Fruit fly (Drosophila melanogaster) whole organism, embryonic: ENCODE data around the gene CG32106.
A peak's percentile ranks its signal among the peaks of the same experiment; 100 is the strongest.

Experiments used
- Aef1 ChIP-seq: fragments of 200-800 bp; sonication (Bioruptor generic); IDR thresholded peaks from 3 replicates; pipeline ENCODE4 v1.3.6; 2022; ENCODE audit warnings: missing biosample characterization, missing genetic modification characterization
- Atf-2 ChIP-seq: fragments of 200-800 bp; sonication (Bioruptor generic); optimal IDR thresholded peaks from 2 replicates; lab custom pipeline; 2016; ENCODE audit warnings: missing biosample characterization, missing genetic modification characterization
- Atf3 ChIP-seq: fragments of 200-800 bp; sonication (Bioruptor generic); optimal IDR thresholded peaks from 3 replicates; lab custom pipeline; 2016; ENCODE audit warnings: missing biosample characterization, missing genetic modification characterization
- Bgb ChIP-seq: fragments of 200-800 bp; sonication (Bioruptor generic); IDR thresholded peaks from 2 replicates; pipeline ENCODE4 v1.3.6; 2022; ENCODE audit warnings: missing biosample characterization, missing genetic modification characterization; ENCODE audit not compliant: partially characterized antibody
- CG16863 ChIP-seq: fragments of 200-800 bp; sonication (Bioruptor generic); optimal IDR thresholded peaks from 3 replicates; lab custom pipeline; 2016; ENCODE audit warnings: missing biosample characterization, missing genetic modification characterization
- CG17568 ChIP-seq: fragments of 200-800 bp; sonication (Bioruptor generic); optimal IDR thresholded peaks from 2 replicates; lab custom pipeline; 2018; ENCODE audit warnings: missing biosample characterization, mild to moderate bottlenecking, missing genetic modification characterization, moderate library complexity
- CG1792 ChIP-seq: fragments of 200-800 bp; sonication (Bioruptor generic); optimal IDR thresholded peaks from 2 replicates; lab custom pipeline; 2016; ENCODE audit warnings: missing biosample characterization, missing genetic modification characterization
- CG18262 ChIP-seq: fragments of 200-800 bp; optimal IDR thresholded peaks from 3 replicates; lab custom pipeline; 2019; ENCODE audit warnings: missing biosample characterization, mild to moderate bottlenecking, missing genetic modification characterization, moderate library complexity
- CG1832 ChIP-seq: fragments of 200-800 bp; sonication (Bioruptor generic); optimal IDR thresholded peaks from 2 replicates; lab custom pipeline; 2017; ENCODE audit warnings: missing biosample characterization, mild to moderate bottlenecking, missing genetic modification characterization, inconsistent platforms
- CG18476 ChIP-seq: fragments of 200-800 bp; sonication (Bioruptor generic); optimal IDR thresholded peaks from 2 replicates; lab custom pipeline; 2016; ENCODE audit warnings: missing biosample characterization, mild to moderate bottlenecking, missing genetic modification characterization
- CG30403 ChIP-seq: fragments of 200-800 bp; sonication (Bioruptor generic); optimal IDR thresholded peaks from 3 replicates; lab custom pipeline; 2016; ENCODE audit warnings: missing biosample characterization, missing genetic modification characterization
- CG31224 ChIP-seq: fragments of 200-800 bp; sonication (Bioruptor generic); IDR thresholded peaks from 2 replicates; pipeline ENCODE4 v1.3.6; 2022; ENCODE audit warnings: missing biosample characterization, missing genetic modification characterization
- CG5953 ChIP-seq: fragments of 200-800 bp; sonication (Bioruptor generic); IDR thresholded peaks from 2 replicates; pipeline ENCODE4 v1.3.6; 2022; ENCODE audit warnings: missing biosample characterization, missing genetic modification characterization
- CG6654 ChIP-seq: fragments of 200-800 bp; sonication (Bioruptor generic); optimal IDR thresholded peaks from 2 replicates; lab custom pipeline; 2017; ENCODE audit warnings: missing biosample characterization, mild to moderate bottlenecking, missing genetic modification characterization
- CG7271 ChIP-seq: fragments of 200-800 bp; sonication (Bioruptor generic); optimal IDR thresholded peaks from 2 replicates; lab custom pipeline; 2018; ENCODE audit warnings: missing biosample characterization, mild to moderate bottlenecking, missing genetic modification characterization, moderate library complexity
- CG7357 ChIP-seq: fragments of 200-800 bp; sonication (Bioruptor generic); IDR thresholded peaks from 3 replicates; pipeline ENCODE4 v1.3.6; 2022; ENCODE audit warnings: missing biosample characterization, missing genetic modification characterization
- CG8478 ChIP-seq: fragments of >200 bp; optimal IDR thresholded peaks from 2 replicates; lab custom pipeline; 2018
- CG8944 ChIP-seq: fragments of 200-800 bp; sonication (Bioruptor generic); optimal IDR thresholded peaks from 3 replicates; lab custom pipeline; 2016; ENCODE audit warnings: missing biosample characterization, missing genetic modification characterization
- CG9215 ChIP-seq: fragments of 200-800 bp; sonication (Bioruptor generic); IDR thresholded peaks from 2 replicates; pipeline ENCODE4 v1.3.6; 2022; ENCODE audit warnings: missing biosample characterization, missing genetic modification characterization
- Camta ChIP-seq: fragments of 200-800 bp; sonication (Bioruptor generic); optimal IDR thresholded peaks from 2 replicates; lab custom pipeline; 2016; ENCODE audit warnings: missing biosample characterization, missing genetic modification characterization
- Dip3 ChIP-seq: fragments of 200-800 bp; sonication (Bioruptor generic); optimal IDR thresholded peaks from 3 replicates; lab custom pipeline; 2016; ENCODE audit warnings: missing biosample characterization, missing genetic modification characterization
- Dll ChIP-seq: fragments of 200-800 bp; sonication (Bioruptor generic); IDR thresholded peaks from 4 replicates; pipeline ENCODE4 v1.3.6; 2022; ENCODE audit warnings: missing biosample characterization, missing genetic modification characterization; ENCODE audit not compliant: partially characterized antibody
- Ets97D ChIP-seq: fragments of 200-800 bp; sonication (Bioruptor generic); optimal IDR thresholded peaks from 3 replicates; lab custom pipeline; 2016; ENCODE audit warnings: missing biosample characterization, missing genetic modification characterization
- H15 ChIP-seq: fragments of 200-800 bp; sonication (Bioruptor generic); IDR thresholded peaks from 3 replicates; pipeline ENCODE4 v1.3.6; 2022; ENCODE audit warnings: missing biosample characterization, missing genetic modification characterization
- Med ChIP-seq: fragments of 200-800 bp; sonication (Bioruptor generic); peaks from one replicate; lab custom pipeline; 2016; ENCODE audit warnings: missing biosample characterization, missing genetic modification characterization, mild to moderate bottlenecking, inconsistent platforms, moderate library complexity
- Side ChIP-seq: fragments of 200-800 bp; sonication (Bioruptor generic); optimal IDR thresholded peaks from 2 replicates; lab custom pipeline; 2016; ENCODE audit warnings: missing biosample characterization, missing genetic modification characterization
- Sry-δ ChIP-seq: fragments of 200-800 bp; sonication (Bioruptor generic); optimal IDR thresholded peaks from 2 replicates; lab custom pipeline; 2016; ENCODE audit warnings: missing biosample characterization, missing genetic modification characterization
- Ssrp ChIP-seq: fragments of 200-800 bp; sonication (Bioruptor generic); optimal IDR thresholded peaks from 2 replicates; lab custom pipeline; 2018; ENCODE audit warnings: missing biosample characterization, mild to moderate bottlenecking, missing genetic modification characterization, moderate library complexity
- Taf1 ChIP-seq: fragments of 200-800 bp; sonication (Bioruptor generic); IDR thresholded peaks from 2 replicates; pipeline ENCODE4 v1.3.6; 2022; ENCODE audit warnings: missing biosample characterization, missing genetic modification characterization
- bcd ChIP-seq: fragments of 200-800 bp; sonication (Bioruptor generic); optimal IDR thresholded peaks from 2 replicates; lab custom pipeline; 2017; ENCODE audit warnings: missing biosample characterization, mild to moderate bottlenecking, missing genetic modification characterization
- bsh ChIP-seq, 2 experiments: fragments of 200-800 bp; sonication (Bioruptor generic); optimal IDR thresholded peaks; 2 replicates each; lab custom pipeline; 2017 to 2018; ENCODE audit warnings: mild to moderate bottlenecking in 2 of 2, missing biosample characterization in 2 of 2, missing genetic modification characterization in 2 of 2, moderate library complexity in 1 of 2
- chif ChIP-seq, 2 experiments: fragments of 200-800 bp; sonication (Bioruptor generic); optimal IDR thresholded peaks; 3 replicates each; lab custom pipeline; 2016; ENCODE audit warnings: missing biosample characterization in 2 of 2, missing genetic modification characterization in 2 of 2
- fd102C ChIP-seq: fragments of 200-800 bp; sonication (Bioruptor generic); optimal IDR thresholded peaks from 2 replicates; lab custom pipeline; 2018; ENCODE audit warnings: missing biosample characterization, mild to moderate bottlenecking, missing genetic modification characterization, moderate library complexity
- insv ChIP-seq, 2 experiments: fragments of 200-800 bp; sonication (Bioruptor generic); optimal IDR thresholded peaks; 3 replicates each; lab custom pipeline; 2016 to 2018; ENCODE audit warnings: missing biosample characterization in 2 of 2, missing genetic modification characterization in 2 of 2
- jumu ChIP-seq: fragments of 200-800 bp; sonication (Bioruptor generic); optimal IDR thresholded peaks from 3 replicates; lab custom pipeline; 2016; ENCODE audit warnings: missing biosample characterization, missing genetic modification characterization
- nom ChIP-seq: fragments of 200-800 bp; sonication (Bioruptor generic); optimal IDR thresholded peaks from 2 replicates; lab custom pipeline; 2017; ENCODE audit warnings: missing biosample characterization, missing genetic modification characterization, mild to moderate bottlenecking, moderate library complexity, missing genetic modification reagents
- org-1 ChIP-seq: fragments of 200-800 bp; sonication (Bioruptor generic); optimal IDR thresholded peaks from 2 replicates; lab custom pipeline; 2017; ENCODE audit warnings: missing biosample characterization, missing genetic modification characterization
- pan ChIP-seq, 4 experiments: fragments of >200 bp in 3 of 4; fragments of 200-800 bp in 1 of 4; sonication (Bioruptor generic) in 1 of 4; optimal IDR thresholded peaks in 3 of 4; IDR thresholded peaks in 1 of 4; 2 replicates each; pipeline versions ENCODE4 v1.3.6 to Lab custom; 2017 to 2022; ENCODE audit warnings: missing biosample characterization in 2 of 4, missing genetic modification characterization in 2 of 4, mixed read lengths in 1 of 4
- pita ChIP-seq: fragments of 200-800 bp; sonication (Bioruptor generic); optimal IDR thresholded peaks from 2 replicates; lab custom pipeline; 2017; ENCODE audit warnings: missing biosample characterization, mild to moderate bottlenecking, missing genetic modification characterization
- pros ChIP-seq: fragments of 200-800 bp; sonication (Bioruptor generic); optimal IDR thresholded peaks from 3 replicates; lab custom pipeline; 2019; ENCODE audit warnings: missing biosample characterization, mild to moderate bottlenecking, missing genetic modification characterization, moderate library complexity
- psq ChIP-seq: fragments of 200-800 bp; sonication (Bioruptor generic); optimal IDR thresholded peaks from 2 replicates; lab custom pipeline; 2017; ENCODE audit warnings: missing biosample characterization, missing genetic modification characterization
- rib ChIP-seq: fragments of 200-800 bp; sonication (Bioruptor generic); IDR thresholded peaks from 2 replicates; pipeline ENCODE4 v1.3.6; 2022; ENCODE audit warnings: missing biosample characterization, missing genetic modification characterization
- run ChIP-seq: fragments of 200-800 bp; sonication (Bioruptor generic); optimal IDR thresholded peaks from 3 replicates; lab custom pipeline; 2018; ENCODE audit warnings: missing biosample characterization, mild to moderate bottlenecking, missing genetic modification characterization
- shn ChIP-seq: fragments of 200-800 bp; sonication (Bioruptor generic); optimal IDR thresholded peaks from 3 replicates; lab custom pipeline; 2016; ENCODE audit warnings: missing biosample characterization, missing genetic modification characterization
- sisA ChIP-seq: fragments of 200-800 bp; sonication (Bioruptor generic); IDR thresholded peaks from 2 replicates; pipeline ENCODE4 v1.3.6; 2022; ENCODE audit warnings: missing biosample characterization, missing genetic modification characterization
- slp2 ChIP-seq: fragments of 200-800 bp; sonication (Bioruptor generic); optimal IDR thresholded peaks from 2 replicates; lab custom pipeline; 2016; ENCODE audit warnings: missing biosample characterization, missing genetic modification characterization
- sr ChIP-seq: fragments of 200-800 bp; sonication (Bioruptor generic); IDR thresholded peaks from 3 replicates; pipeline ENCODE4 v1.3.6; 2022; ENCODE audit warnings: missing biosample characterization, missing genetic modification characterization
- sug ChIP-seq: fragments of 200-800 bp; optimal IDR thresholded peaks from 2 replicates; lab custom pipeline; 2019; ENCODE audit warnings: missing biosample characterization, mild to moderate bottlenecking, missing genetic modification characterization, moderate library complexity
- tx ChIP-seq: fragments of 200-800 bp; sonication (Bioruptor generic); optimal IDR thresholded peaks from 2 replicates; lab custom pipeline; 2016; ENCODE audit warnings: missing biosample characterization, missing genetic modification characterization
- vvl ChIP-seq: fragments of 200-800 bp; sonication (Bioruptor generic); IDR thresholded peaks from 2 replicates; pipeline ENCODE4 v1.3.6; 2022; ENCODE audit warnings: missing biosample characterization, missing genetic modification characterization
- wek ChIP-seq: fragments of 200-800 bp; sonication (Bioruptor generic); optimal IDR thresholded peaks from 3 replicates; lab custom pipeline; 2018; ENCODE audit warnings: missing biosample characterization, mild to moderate bottlenecking, missing genetic modification characterization, moderate library complexity

CG32106 gene

DNA sequence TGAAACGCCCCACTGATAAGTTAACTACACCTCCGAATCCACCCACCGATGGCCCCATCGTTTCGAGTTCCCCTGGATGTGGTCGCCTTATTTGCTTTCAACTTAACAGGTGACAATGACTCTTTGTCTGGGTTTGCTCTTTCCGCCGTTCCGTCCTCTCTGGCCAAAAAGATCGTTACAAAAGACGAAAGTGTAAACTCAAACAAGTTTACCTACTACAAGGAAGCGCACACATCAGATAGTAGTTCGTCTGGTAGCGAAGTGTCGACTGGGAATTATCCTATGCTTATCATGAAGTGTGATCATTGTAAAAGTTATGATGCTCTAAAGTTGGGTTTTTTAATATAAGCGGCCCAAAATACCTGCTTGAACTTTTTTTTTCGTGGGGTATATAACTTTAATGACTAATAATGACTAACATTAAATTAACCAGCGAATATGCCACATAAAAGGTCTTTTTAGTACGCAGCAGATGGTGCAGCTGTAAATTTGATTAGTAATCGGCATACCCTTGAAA lies 20.3 kb upstream of the CG32106 start (continued):
- no peak for TF ChIP-seq CG7271 (tag; lab: Kevin White, UChicago)
- TF ChIP-seq Side (GFP tag; lab: Kevin White, UChicago), result no peak
- TF ChIP-seq tx (GFP tag; lab: Kevin White, UChicago), result peak; percentile 5
- TF ChIP-seq CG1792 (GFP tag; lab: Kevin White, UChicago), result no peak
- no peak for TF ChIP-seq CG8478 (lab: Kevin White, UChicago)
- no peak for TF ChIP-seq pros (GFP tag; lab: Kevin White, UChicago)
- no peak for TF ChIP-seq psq (GFP tag; lab: Kevin White, UChicago)
- no peak for TF ChIP-seq insv (GFP tag; optimal IDR thresholded peaks at IDR 0.05; lab: Kevin White, UChicago)
- no peak for TF ChIP-seq CG1832 (GFP tag; lab: Kevin White, UChicago)
- no peak for TF ChIP-seq H15 (GFP tag; lab: Robert Waterston, UW)
- no peak for TF ChIP-seq Atf-2
- peak; percentile 12 for TF ChIP-seq jumu (GFP tag; lab: Kevin White, UChicago)
- TF ChIP-seq Camta (GFP tag; lab: Kevin White, UChicago), result no peak
- no peak for TF ChIP-seq Sry-δ (GFP tag; lab: Kevin White, UChicago)
- no peak for TF ChIP-seq sr (GFP tag; lab: Robert Waterston, UW)
- no peak for TF ChIP-seq bcd (GFP tag; lab: Kevin White, UChicago)
- no peak for TF ChIP-seq sisA (GFP tag; lab: Robert Waterston, UW)
- TF ChIP-seq CG16863, result peak; percentile 13
- no peak for TF ChIP-seq CG7357 (GFP tag; lab: Robert Waterston, UW)
- peak; percentile 37 for TF ChIP-seq wek (GFP tag; lab: Kevin White, UChicago)
- no peak for TF ChIP-seq chif (GFP tag; optimal IDR thresholded peaks at IDR 0.05; lab: Kevin White, UChicago)
- peak; percentile 5 for TF ChIP-seq org-1 (GFP tag; lab: Kevin White, UChicago)
- peak; percentile 12 to 21 for TF ChIP-seq bsh (GFP tag; optimal IDR thresholded peaks at IDR 0.05; lab: Kevin White, UChicago)
- TF ChIP-seq Taf1, result no peak
- TF ChIP-seq CG17568 (GFP tag; lab: Kevin White, UChicago), result no peak
- no peak for TF ChIP-seq Dip3
- TF ChIP-seq CG9215 (GFP tag; lab: Robert Waterston, UW), result no peak
- peak; percentile 35 for TF ChIP-seq CG18262
- TF ChIP-seq Ssrp (tag; lab: Kevin White, UChicago), result no peak
- TF ChIP-seq Bgb (GFP tag; lab: Robert Waterston, UW), result no peak
- TF ChIP-seq CG30403 (GFP tag; lab: Kevin White, UChicago), result peak; percentile 7
- no peak for TF ChIP-seq CG5953 (GFP tag; lab: Robert Waterston, UW)
- TF ChIP-seq vvl (GFP tag; lab: Robert Waterston, UW), result no peak; the same call in 1 of the 2 replicates
- no peak for TF ChIP-seq pita (GFP tag; lab: Kevin White, UChicago)
- peak; percentile 15 for TF ChIP-seq CG18476 (GFP tag; lab: Kevin White, UChicago)
- peak; percentile 55 for TF ChIP-seq Med
- no peak for TF ChIP-seq fd102C (GFP tag; lab: Kevin White, UChicago)
- TF ChIP-seq Atf3 (GFP tag; lab: Kevin White, UChicago), result no peak
- no peak for TF ChIP-seq CG8944 (GFP tag; lab: Kevin White, UChicago)
- no peak for TF ChIP-seq CG31224
- TF ChIP-seq run (tag; lab: Kevin White, UChicago), result no peak
- no peak for TF ChIP-seq Dll
- no peak for TF ChIP-seq Ets97D (GFP tag; lab: Kevin White, UChicago)
- no peak for TF ChIP-seq CG6654 (GFP tag; lab: Kevin White, UChicago)
- TF ChIP-seq shn (GFP tag; lab: Kevin White, UChicago), result no peak
- TF ChIP-seq rib (GFP tag; lab: Robert Waterston, UW), result no peak
- TF ChIP-seq Aef1, result no peak
- TF ChIP-seq pan (optimal IDR thresholded peaks at IDR 0.05; lab: Kevin White, UChicago), result no peak
- no peak for TF ChIP-seq pan (GFP tag; optimal IDR thresholded peaks at IDR 0.05 in 1 of 2, IDR thresholded peaks at IDR 0.05 in 1 of 2)
- TF ChIP-seq sug (tag; lab: Kevin White, UChicago), result peak; percentile 22
- TF ChIP-seq nom (GFP tag; lab: Kevin White, UChicago), result peak; percentile 40
- no peak for TF ChIP-seq slp2 (GFP tag; lab: Kevin White, UChicago)
